Fruit fly (Drosophila melanogaster) whole organism, larva: ENCODE measurements around the gene Rab9D.
A peak's percentile ranks its signal among the peaks of the same experiment; 100 is the strongest.
"Not testable (repeated sequence)": the region's sequence is repeated elsewhere in the genome, so short reads cannot be mapped to it uniquely, and the experiment has no call there.

Source experiments
- noc ChIP-seq: fragments of 200-800 bp; sonication (Bioruptor generic); optimal IDR thresholded peaks from 3 replicates; lab custom pipeline; 2019; ENCODE audit warnings: missing biosample characterization, mild to moderate bottlenecking, missing genetic modification characterization, moderate library complexity

The Rab9D gene

DNA sequence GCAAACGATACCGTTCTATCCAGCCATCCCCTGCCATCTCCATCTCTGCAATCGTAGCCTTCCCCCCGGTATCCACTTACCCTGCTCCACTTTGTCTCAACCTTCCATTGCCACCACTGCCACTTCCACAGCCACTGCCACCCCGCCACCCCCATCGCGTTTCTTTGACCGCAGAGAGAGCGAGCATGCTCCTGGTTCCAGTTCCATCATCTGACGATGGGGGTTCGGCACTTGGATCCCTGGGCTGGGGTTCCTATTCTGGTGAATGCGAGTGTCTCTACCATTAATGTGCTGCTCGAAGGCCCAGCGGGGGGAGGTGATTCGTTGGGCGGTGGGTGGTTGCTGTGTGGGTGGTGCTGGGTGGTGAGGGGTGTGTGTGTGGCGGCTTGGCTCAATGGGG is 24.7 kb downstream of the Rab9D start:
- no peak for TF ChIP-seq noc (tag; lab: Kevin White, UChicago)

- TF ChIP-seq noc (tag; lab: Kevin White, UChicago), result no peak
These were observed 26.3 kb downstream of the Rab9D start for dm6 chrX:10615215-10615614.

DNA sequence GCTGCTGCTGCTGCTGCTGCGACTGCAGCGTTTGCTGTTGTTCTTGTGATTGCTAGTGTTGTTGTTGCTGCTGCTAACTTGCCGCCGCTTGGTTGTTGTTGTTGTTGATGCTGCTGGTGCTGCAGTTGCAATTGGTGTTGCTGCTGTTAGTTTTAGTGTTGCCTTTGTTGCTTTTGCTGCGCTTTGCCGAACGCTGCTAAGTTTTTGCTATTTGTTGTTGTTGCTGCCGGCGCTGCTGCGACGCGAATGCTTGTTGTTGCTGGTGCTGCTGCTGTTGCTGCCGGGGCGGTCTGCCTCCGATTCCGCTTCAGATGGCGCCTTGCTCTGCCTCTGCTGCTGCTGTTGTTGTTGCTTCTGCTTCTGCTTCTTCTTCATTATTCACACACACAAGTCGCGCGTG is 29.6 kb downstream of the Rab9D start:
- no peak for TF ChIP-seq noc (tag; lab: Kevin White, UChicago)

dm6 chrX:10620144-10621005 is 31.5 kb downstream of the Rab9D start, which contains the start of gene CG43347:
Gene CG43347, minus strand, starts transcription at chrX:10620190.
- no peak for TF ChIP-seq noc (tag; lab: Kevin White, UChicago)

dm6 chrX:10621202-10621990 is 32.5 kb downstream of the Rab9D start:
- no peak for TF ChIP-seq noc (tag; lab: Kevin White, UChicago)

dm6 chrX:10623125-10623524 is 34.2 kb downstream of the Rab9D start, which contains the start of gene Rab9Db:
Gene Rab9Db, minus strand, starts transcription at chrX:10623225.
- TF ChIP-seq noc (tag; lab: Kevin White, UChicago), result not testable (repeated sequence)

dm6 chrX:10627062-10627756 is 38.3 kb downstream of the Rab9D start, which contains the start of the genes CG9806 and X11Lbeta:
Gene CG9806, minus strand, starts transcription at chrX:10627112.
Gene X11Lbeta, plus strand, starts transcription at chrX:10627737.
- TF ChIP-seq noc (tag; lab: Kevin White, UChicago), result no peak

DNA sequence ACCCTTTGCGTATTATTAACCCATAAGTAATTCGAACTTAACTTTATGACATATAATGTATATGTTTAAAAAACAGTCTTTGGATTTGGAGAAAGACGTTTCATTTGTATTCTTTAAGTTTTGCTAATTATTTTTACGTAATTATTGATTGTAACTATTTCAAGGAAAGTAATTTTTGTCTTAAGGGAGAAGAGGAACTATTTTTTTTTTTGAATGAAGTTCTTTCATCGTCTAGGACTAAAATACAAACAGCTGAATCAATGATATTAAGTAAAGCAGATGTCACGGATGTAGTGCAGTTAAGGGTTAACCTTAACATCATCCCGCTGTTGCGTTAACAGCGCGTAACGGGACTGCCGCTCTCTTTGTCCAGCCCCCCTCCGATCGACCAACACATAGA is 40.0 kb downstream of the Rab9D start:
- TF ChIP-seq noc (tag; lab: Kevin White, UChicago), result peak; percentile 15
